Worm (Caenorhabditis elegans): ENCODE results near the gene C09B9.2.

ce11 chrIV:5077918-5078317, 48.8 kb downstream of the C09B9.2 start:
- TF ChIP-seq dsc-1 (tag; optimal IDR thresholded peaks at IDR 0.05) (no peak), mep-1 (tag; optimal IDR thresholded peaks at IDR 0.05) (no peak), nhr-76 (tag; optimal IDR thresholded peaks at IDR 0.05) (no peak), rnt-1 (tag; optimal IDR thresholded peaks at IDR 0.05) (no peak), C16A3.4 (tag; optimal IDR thresholded peaks at IDR 0.05) (no peak), lin-15B (tag; optimal IDR thresholded peaks at IDR 0.05) (no peak)

All from whole organism, L1 larva.